Fruit fly (Drosophila melanogaster) whole organism, embryonic: ENCODE measurements around the gene CG14630.

Source experiments
- CG4820 ChIP-seq: fragments of 200-800 bp; sonication (Bioruptor generic); optimal IDR thresholded peaks from 3 replicates; lab custom pipeline; 2016; ENCODE audit warnings: missing biosample characterization, missing genetic modification characterization
- Hsf ChIP-seq: fragments of 200-800 bp; sonication (Bioruptor generic); optimal IDR thresholded peaks from 3 replicates; lab custom pipeline; 2016; ENCODE audit warnings: missing biosample characterization, missing genetic modification characterization

- no peak for TF ChIP-seq CG4820 (GFP tag; lab: Kevin White, UChicago)
- TF ChIP-seq Hsf (GFP tag; lab: Kevin White, UChicago), result no peak
Measured at dm6 chrX:1031196-1031595, at the start of gene CG14630.
